Fruit fly (Drosophila melanogaster) whole organism, embryonic: ENCODE measurements around the gene CG32487.

Source experiments
- Adf1 ChIP-seq: fragments of 200-800 bp; sonication (Bioruptor generic); IDR thresholded peaks from 2 replicates; pipeline ENCODE4 v1.3.6; 2022; ENCODE audit warnings: missing biosample characterization, missing genetic modification characterization
- B-H2 ChIP-seq: fragments of 200-800 bp; sonication (Bioruptor generic); optimal IDR thresholded peaks from 2 replicates; lab custom pipeline; 2018; ENCODE audit warnings: missing biosample characterization, mild to moderate bottlenecking, missing genetic modification characterization
- CG10462 ChIP-seq: fragments of 200-800 bp; sonication (Bioruptor generic); optimal IDR thresholded peaks from 2 replicates; lab custom pipeline; 2016; ENCODE audit warnings: missing biosample characterization, missing genetic modification characterization
- CG12219 ChIP-seq: fragments of 200-800 bp; sonication (Bioruptor generic); optimal IDR thresholded peaks from 3 replicates; lab custom pipeline; 2018; ENCODE audit warnings: missing biosample characterization, mild to moderate bottlenecking, missing genetic modification characterization
- CG13296 ChIP-seq: fragments of 200-800 bp; sonication (Bioruptor generic); optimal IDR thresholded peaks from 3 replicates; lab custom pipeline; 2018; ENCODE audit warnings: missing biosample characterization, mild to moderate bottlenecking, missing genetic modification characterization
- CG13424 ChIP-seq: fragments of 200-800 bp; sonication (Bioruptor generic); optimal IDR thresholded peaks from 2 replicates; lab custom pipeline; 2019; ENCODE audit warnings: missing biosample characterization, mild to moderate bottlenecking, missing genetic modification characterization, moderate library complexity
- CG13624 ChIP-seq: fragments of 200-800 bp; sonication (Bioruptor generic); optimal IDR thresholded peaks from 2 replicates; lab custom pipeline; 2016; ENCODE audit warnings: missing biosample characterization, missing genetic modification characterization
- CG1602 ChIP-seq: fragments of 200-800 bp; sonication (Bioruptor generic); optimal IDR thresholded peaks from 3 replicates; lab custom pipeline; 2016; ENCODE audit warnings: missing biosample characterization, missing genetic modification characterization
- CG2116 ChIP-seq: fragments of 200-800 bp; sonication (Bioruptor generic); optimal IDR thresholded peaks from 3 replicates; lab custom pipeline; 2018; ENCODE audit warnings: missing biosample characterization, mild to moderate bottlenecking, missing genetic modification characterization
- CG3065 ChIP-seq: fragments of 200-800 bp; sonication (Bioruptor generic); optimal IDR thresholded peaks from 2 replicates; lab custom pipeline; 2016; ENCODE audit warnings: missing biosample characterization, missing genetic modification characterization
- CG3163 ChIP-seq: fragments of 200-800 bp; sonication (Bioruptor generic); optimal IDR thresholded peaks from 3 replicates; lab custom pipeline; 2016; ENCODE audit warnings: missing biosample characterization, missing genetic modification characterization
- CG3281 ChIP-seq: fragments of 200-800 bp; sonication (Bioruptor generic); optimal IDR thresholded peaks from 3 replicates; lab custom pipeline; 2017; ENCODE audit warnings: missing biosample characterization, mild to moderate bottlenecking, missing genetic modification characterization
- CG4360 ChIP-seq: fragments of 200-800 bp; sonication (Bioruptor generic); IDR thresholded peaks from 2 replicates; pipeline ENCODE4 v1.3.6; 2022; ENCODE audit warnings: missing biosample characterization, missing genetic modification characterization
- CG4424 ChIP-seq: fragments of 200-800 bp; sonication (Bioruptor generic); optimal IDR thresholded peaks from 3 replicates; lab custom pipeline; 2016; ENCODE audit warnings: missing biosample characterization, missing genetic modification characterization
- CG4707 ChIP-seq: fragments of 200-800 bp; sonication (Bioruptor generic); optimal IDR thresholded peaks from 2 replicates; lab custom pipeline; 2018; ENCODE audit warnings: missing biosample characterization, mild to moderate bottlenecking, missing genetic modification characterization, moderate library complexity
- CG7271 ChIP-seq: fragments of 200-800 bp; sonication (Bioruptor generic); optimal IDR thresholded peaks from 2 replicates; lab custom pipeline; 2018; ENCODE audit warnings: missing biosample characterization, mild to moderate bottlenecking, missing genetic modification characterization, moderate library complexity
- CG8478 ChIP-seq: fragments of >200 bp; optimal IDR thresholded peaks from 2 replicates; lab custom pipeline; 2018
- CG8924 ChIP-seq: fragments of 200-800 bp; optimal IDR thresholded peaks from 3 replicates; lab custom pipeline; 2019; ENCODE audit warnings: missing biosample characterization, mild to moderate bottlenecking, missing genetic modification characterization, moderate library complexity
- CG9797 ChIP-seq: fragments of 200-800 bp; sonication (Bioruptor generic); optimal IDR thresholded peaks from 3 replicates; lab custom pipeline; 2018; ENCODE audit warnings: missing biosample characterization, mild to moderate bottlenecking, missing genetic modification characterization
- CG9817 ChIP-seq: fragments of 200-800 bp; sonication (Bioruptor generic); optimal IDR thresholded peaks from 2 replicates; lab custom pipeline; 2018; ENCODE audit warnings: missing biosample characterization, mild to moderate bottlenecking, missing genetic modification characterization, moderate library complexity
- CrebB ChIP-seq: fragments of 200-800 bp; sonication (Bioruptor generic); optimal IDR thresholded peaks from 3 replicates; lab custom pipeline; 2018; ENCODE audit warnings: missing biosample characterization, mild to moderate bottlenecking, missing genetic modification characterization
- Doc3 ChIP-seq: fragments of 200-800 bp; sonication (Bioruptor generic); IDR thresholded peaks from 3 replicates; pipeline ENCODE4 v1.3.6; 2022; ENCODE audit warnings: missing biosample characterization, missing genetic modification characterization; ENCODE audit not compliant: partially characterized antibody
- Dp ChIP-seq: fragments of 200-800 bp; sonication (Bioruptor generic); optimal IDR thresholded peaks from 2 replicates; lab custom pipeline; 2018; ENCODE audit warnings: missing biosample characterization, mild to moderate bottlenecking, missing genetic modification characterization, moderate library complexity
- Ets97D ChIP-seq: fragments of 200-800 bp; sonication (Bioruptor generic); optimal IDR thresholded peaks from 3 replicates; lab custom pipeline; 2016; ENCODE audit warnings: missing biosample characterization, missing genetic modification characterization
- H2.0 ChIP-seq: fragments of 200-800 bp; sonication (Bioruptor generic); IDR thresholded peaks from 2 replicates; pipeline ENCODE4 v1.3.6; 2022; ENCODE audit warnings: missing biosample characterization, missing genetic modification characterization
- HLH54F ChIP-seq: fragments of 200-800 bp; sonication (Bioruptor generic); optimal IDR thresholded peaks from 3 replicates; lab custom pipeline; 2016; ENCODE audit warnings: missing biosample characterization, missing genetic modification characterization
- Lim3 ChIP-seq: fragments of 200-800 bp; sonication (Bioruptor generic); IDR thresholded peaks from 2 replicates; pipeline ENCODE4 v1.3.6; 2022; ENCODE audit warnings: missing biosample characterization, missing genetic modification characterization
- Lpt ChIP-seq: fragments of >200 bp; optimal IDR thresholded peaks from 2 replicates; lab custom pipeline; 2018; ENCODE audit warnings: missing biosample characterization, missing genetic modification characterization
- Max ChIP-seq: fragments of 200-800 bp; sonication (Bioruptor generic); optimal IDR thresholded peaks from 2 replicates; lab custom pipeline; 2016; ENCODE audit warnings: missing biosample characterization, mild to moderate bottlenecking, missing genetic modification characterization
- PHDP ChIP-seq: fragments of 200-800 bp; sonication (Bioruptor generic); optimal IDR thresholded peaks from 3 replicates; lab custom pipeline; 2018; ENCODE audit warnings: missing biosample characterization, mild to moderate bottlenecking, missing genetic modification characterization, moderate library complexity
- Poxn ChIP-seq: fragments of 200-800 bp; sonication (Bioruptor generic); IDR thresholded peaks from 2 replicates; pipeline ENCODE4 v1.3.6; 2022; ENCODE audit warnings: missing biosample characterization, missing genetic modification characterization
- Sox102F ChIP-seq: fragments of 200-800 bp; sonication (Bioruptor generic); optimal IDR thresholded peaks from 2 replicates; lab custom pipeline; 2018; ENCODE audit warnings: missing biosample characterization, mild to moderate bottlenecking, missing genetic modification characterization, moderate library complexity
- Usf ChIP-seq: fragments of 200-800 bp; sonication (Bioruptor generic); optimal IDR thresholded peaks from 2 replicates; lab custom pipeline; 2017; ENCODE audit warnings: missing genotype, missing biosample characterization, missing genetic modification characterization
- Vsx1 ChIP-seq: fragments of 200-800 bp; sonication (Bioruptor generic); optimal IDR thresholded peaks from 2 replicates; lab custom pipeline; 2017; ENCODE audit warnings: missing biosample characterization, mild to moderate bottlenecking, missing genetic modification characterization, missing genetic modification reagents
- YL-1 ChIP-seq: fragments of 200-800 bp; sonication (Bioruptor generic); optimal IDR thresholded peaks from 3 replicates; lab custom pipeline; 2017; ENCODE audit warnings: missing biosample characterization, mild to moderate bottlenecking, missing genetic modification characterization
- al ChIP-seq: fragments of 200-800 bp; sonication (Bioruptor generic); IDR thresholded peaks from 2 replicates; pipeline ENCODE4 v1.3.6; 2022; ENCODE audit warnings: missing biosample characterization, missing genetic modification characterization
- aop ChIP-seq: fragments of 200-800 bp; sonication (Bioruptor generic); IDR thresholded peaks from 2 replicates; pipeline ENCODE4 v1.3.6; 2022; ENCODE audit warnings: missing biosample characterization, missing genetic modification characterization
- bowl ChIP-seq: fragments of 200-800 bp; sonication (Bioruptor generic); IDR thresholded peaks from 2 replicates; pipeline ENCODE4 v1.3.6; 2022; ENCODE audit warnings: missing biosample characterization, missing genetic modification characterization
- btn ChIP-seq: fragments of 200-800 bp; sonication (Bioruptor generic); optimal IDR thresholded peaks from 2 replicates; lab custom pipeline; 2016; ENCODE audit warnings: missing biosample characterization, missing genetic modification characterization
- crp ChIP-seq, 2 experiments: fragments of 200-800 bp; sonication (Bioruptor generic); optimal IDR thresholded peaks; 2 replicates in 1 of 2; 3 replicates in 1 of 2; lab custom pipeline; 2017; ENCODE audit warnings: missing biosample characterization in 2 of 2, missing genetic modification characterization in 2 of 2, mild to moderate bottlenecking in 1 of 2, moderate library complexity in 1 of 2
- ewg ChIP-seq: fragments of 200-800 bp; sonication (Bioruptor generic); optimal IDR thresholded peaks from 3 replicates; lab custom pipeline; 2017; ENCODE audit warnings: mild to moderate bottlenecking, missing biosample characterization, missing genetic modification reagents, missing genetic modification characterization
- fd3F ChIP-seq: fragments of 200-800 bp; sonication (Bioruptor generic); optimal IDR thresholded peaks from 2 replicates; lab custom pipeline; 2018; ENCODE audit warnings: missing biosample characterization, mild to moderate bottlenecking, missing genetic modification characterization, moderate library complexity
- her ChIP-seq: fragments of 200-800 bp; sonication (Bioruptor generic); optimal IDR thresholded peaks from 2 replicates; lab custom pipeline; 2016; ENCODE audit warnings: missing biosample characterization, missing genetic modification characterization
- kni ChIP-seq: fragments of 200-800 bp; sonication (Bioruptor generic); optimal IDR thresholded peaks from 3 replicates; lab custom pipeline; 2017; ENCODE audit warnings: mild to moderate bottlenecking, missing biosample characterization, missing genetic modification reagents, missing genetic modification characterization
- lbe ChIP-seq: fragments of 200-800 bp; sonication (Bioruptor generic); optimal IDR thresholded peaks from 2 replicates; lab custom pipeline; 2016; ENCODE audit warnings: missing biosample characterization, mild to moderate bottlenecking, missing genetic modification characterization
- peb ChIP-seq: fragments of 200-800 bp; sonication (Bioruptor generic); IDR thresholded peaks from 2 replicates; pipeline ENCODE4 v1.3.6; 2022; ENCODE audit warnings: missing biosample characterization, missing genetic modification characterization
- scrt ChIP-seq: fragments of 200-800 bp; sonication (Bioruptor generic); optimal IDR thresholded peaks from 2 replicates; lab custom pipeline; 2018; ENCODE audit warnings: missing biosample characterization, mild to moderate bottlenecking, missing genetic modification characterization, moderate library complexity
- sima ChIP-seq: fragments of 200-800 bp; sonication (Bioruptor generic); optimal IDR thresholded peaks from 2 replicates; lab custom pipeline; 2016; ENCODE audit warnings: missing biosample characterization, missing genetic modification characterization
- slp2 ChIP-seq: fragments of 200-800 bp; sonication (Bioruptor generic); optimal IDR thresholded peaks from 2 replicates; lab custom pipeline; 2016; ENCODE audit warnings: missing biosample characterization, missing genetic modification characterization
- sr ChIP-seq: fragments of 200-800 bp; sonication (Bioruptor generic); IDR thresholded peaks from 3 replicates; pipeline ENCODE4 v1.3.6; 2022; ENCODE audit warnings: missing biosample characterization, missing genetic modification characterization
- trh ChIP-seq: fragments of 200-800 bp; sonication (Bioruptor generic); optimal IDR thresholded peaks from 2 replicates; lab custom pipeline; 2016; ENCODE audit warnings: missing biosample characterization, missing genetic modification characterization

The CG32487 gene

dm6 chr3L:3037822-3038563 lies 20.9 kb upstream of the CG32487 start (continued):
- TF ChIP-seq CG3065 (GFP tag; lab: Kevin White, UChicago): no peak
- TF ChIP-seq CG3163: no peak
- no peak for TF ChIP-seq peb
- TF ChIP-seq scrt: no peak
- TF ChIP-seq CG13296 (GFP tag; lab: Kevin White, UChicago): peak; percentile 1
- no peak for TF ChIP-seq CG4424
- TF ChIP-seq lbe (GFP tag; lab: Kevin White, UChicago): no peak
- TF ChIP-seq Lim3 (GFP tag; lab: Robert Waterston, UW): no peak
- TF ChIP-seq H2.0 (GFP tag; lab: Robert Waterston, UW): no peak
- no peak for TF ChIP-seq Vsx1 (GFP tag; lab: Kevin White, UChicago)
- TF ChIP-seq CrebB (tag; lab: Kevin White, UChicago): peak; percentile 40
- TF ChIP-seq CG8924: peak; percentile 50
- TF ChIP-seq CG3281: no peak
- TF ChIP-seq CG12219 (GFP tag; lab: Kevin White, UChicago): peak; percentile 12
- no peak for TF ChIP-seq HLH54F
- no peak for TF ChIP-seq trh (GFP tag; lab: Kevin White, UChicago)
- no peak for TF ChIP-seq CG10462 (GFP tag; lab: Kevin White, UChicago)
- no peak for TF ChIP-seq CG8478 (lab: Kevin White, UChicago)
- TF ChIP-seq Ets97D (GFP tag; lab: Kevin White, UChicago): no peak
- no peak for TF ChIP-seq CG9797 (GFP tag; lab: Kevin White, UChicago)
- TF ChIP-seq crp (GFP tag; optimal IDR thresholded peaks at IDR 0.05; lab: Kevin White, UChicago): no peak
- no peak for TF ChIP-seq PHDP (tag; lab: Kevin White, UChicago)
- no peak for TF ChIP-seq YL-1 (GFP tag; lab: Kevin White, UChicago)
- peak; percentile 90 for TF ChIP-seq Adf1 (GFP tag; lab: Robert Waterston, UW)
- TF ChIP-seq kni (GFP tag; lab: Kevin White, UChicago): peak; percentile 61
- TF ChIP-seq CG1602 (GFP tag; lab: Kevin White, UChicago): no peak
- TF ChIP-seq B-H2 (GFP tag; lab: Kevin White, UChicago): no peak
- no peak for TF ChIP-seq fd3F (GFP tag; lab: Kevin White, UChicago)
- no peak for TF ChIP-seq btn
- no peak for TF ChIP-seq sr
- no peak for TF ChIP-seq Poxn (GFP tag; lab: Robert Waterston, UW)
- no peak for TF ChIP-seq Doc3
- TF ChIP-seq CG7271 (tag; lab: Kevin White, UChicago): peak; percentile 35
- no peak for TF ChIP-seq al (GFP tag; lab: Robert Waterston, UW)
- TF ChIP-seq aop (GFP tag; lab: Robert Waterston, UW): no peak
- TF ChIP-seq Sox102F (GFP tag; lab: Kevin White, UChicago): no peak
- TF ChIP-seq Usf (GFP tag; lab: Kevin White, UChicago): no peak
- TF ChIP-seq ewg (GFP tag; lab: Kevin White, UChicago): no peak
- peak; percentile 75; the same call in 1 of the 2 replicates for TF ChIP-seq bowl
- no peak for TF ChIP-seq Max
- TF ChIP-seq CG13624 (GFP tag; lab: Kevin White, UChicago): peak; percentile 33
- no peak for TF ChIP-seq Lpt
- TF ChIP-seq CG4707 (GFP tag; lab: Kevin White, UChicago): no peak
- no peak for TF ChIP-seq Dp
- TF ChIP-seq CG2116: no peak
- peak; percentile 99 for TF ChIP-seq CG4360 (GFP tag; lab: Robert Waterston, UW)
- TF ChIP-seq her (GFP tag; lab: Kevin White, UChicago): no peak
- TF ChIP-seq sima (GFP tag; lab: Kevin White, UChicago): no peak
- no peak for TF ChIP-seq slp2
- TF ChIP-seq CG13424 (tag; lab: Kevin White, UChicago): no peak
- no peak for TF ChIP-seq CG9817 (tag; lab: Kevin White, UChicago)
